Worm (Caenorhabditis elegans): ENCODE results near the gene R10E4.3.

Gene R10E4.3

ce11 chrIII:4287379-4287778 is at the start of gene R10E4.3:
TSS of gene R10E4.3 (minus strand) at chrIII:4287479.
- no peak for TF ChIP-seq ceh-39 (tag; optimal IDR thresholded peaks at IDR 0.05)
- TF ChIP-seq mab-5 (tag; optimal IDR thresholded peaks at IDR 0.05) = no peak
- TF ChIP-seq M03D4.4 (tag; optimal IDR thresholded peaks at IDR 0.05) = no peak
- TF ChIP-seq ces-1 (GFP tag; optimal IDR thresholded peaks at IDR 0.05) = no peak
- no peak for TF ChIP-seq sem-2 (GFP tag; optimal IDR thresholded peaks at IDR 0.05)
- TF ChIP-seq lin-13 (tag; optimal IDR thresholded peaks at IDR 0.05) = no peak
- TF ChIP-seq unc-120 (tag; optimal IDR thresholded peaks at IDR 0.05; ENCODE audit: poor library complexity, severe bottlenecking) = no peak
- TF ChIP-seq unc-39 (tag; optimal IDR thresholded peaks at IDR 0.05) = no peak
- no peak for TF ChIP-seq ceh-83 (GFP tag; optimal IDR thresholded peaks at IDR 0.05)

- TF ChIP-seq lin-32 (GFP tag; optimal IDR thresholded peaks at IDR 0.05) (no peak), ceh-43 (GFP tag; optimal IDR thresholded peaks at IDR 0.05) (no peak), zip-8 (tag; optimal IDR thresholded peaks at IDR 0.05) (no peak), drap-1 (GFP tag; optimal IDR thresholded peaks at IDR 0.05) (no peak), elt-3 (tag; optimal IDR thresholded peaks at IDR 0.05) (no peak)
These were observed 48.3 kb upstream of the R10E4.3 start for ce11 chrIII:4335614-4336013.

ce11 chrIII:4332543-4333042 is 45.3 kb upstream of the R10E4.3 start, which contains the start of gene cdk-12:
TSS of gene cdk-12 (plus strand) at chrIII:4332992.
- TF ChIP-seq mep-1 (tag; optimal IDR thresholded peaks at IDR 0.05) (peak; percentile 76), sptf-1 (tag; optimal IDR thresholded peaks at IDR 0.05) (peak; percentile 46), lsy-2 (tag; optimal IDR thresholded peaks at IDR 0.05) (peak; percentile 13), mab-5 (tag; optimal IDR thresholded peaks at IDR 0.05) (no peak), ces-1 (GFP tag; optimal IDR thresholded peaks at IDR 0.05) (peak; percentile 40)

- TF ChIP-seq nhr-76 (tag; optimal IDR thresholded peaks at IDR 0.05) (no peak), ces-1 (GFP tag; optimal IDR thresholded peaks at IDR 0.05) (no peak), hlh-1 (tag; optimal IDR thresholded peaks at IDR 0.05) (no peak), mep-1 (tag; optimal IDR thresholded peaks at IDR 0.05) (no peak), sptf-1 (tag; optimal IDR thresholded peaks at IDR 0.05) (no peak), drap-1 (GFP tag; optimal IDR thresholded peaks at IDR 0.05) (no peak), mab-5 (tag; optimal IDR thresholded peaks at IDR 0.05) (no peak), nhr-237 (tag; optimal IDR thresholded peaks at IDR 0.05) (no peak), unc-62 (GFP tag; optimal IDR thresholded peaks at IDR 0.05) (no peak), cnd-1 (tag; optimal IDR thresholded peaks at IDR 0.05) (no peak), ham-2 (GFP tag; optimal IDR thresholded peaks at IDR 0.05) (no peak)
These were observed 43.7 kb upstream of the R10E4.3 start, which contains the start of gene gly-6 for ce11 chrIII:4330984-4331383. TSS of gene gly-6 (minus strand) at chrIII:4331228.

- TF ChIP-seq elt-3 (tag; optimal IDR thresholded peaks at IDR 0.05) (peak; percentile 19), pha-4 (tag; optimal IDR thresholded peaks at IDR 0.05) (no peak)
These were observed 41.1 kb upstream of the R10E4.3 start for ce11 chrIII:4328208-4328987.

- TF ChIP-seq unc-120 (tag; optimal IDR thresholded peaks at IDR 0.05; ENCODE audit: poor library complexity, severe bottlenecking) (no peak), ham-2 (GFP tag; optimal IDR thresholded peaks at IDR 0.05) (no peak), nhr-2 (tag; optimal IDR thresholded peaks at IDR 0.05) (no peak), elt-1 (tag; optimal IDR thresholded peaks at IDR 0.05; ENCODE audit: borderline replicate concordance, insufficient read depth) (no peak), mab-5 (tag; optimal IDR thresholded peaks at IDR 0.05) (no peak), lin-32 (GFP tag; optimal IDR thresholded peaks at IDR 0.05) (no peak), ceh-83 (GFP tag; optimal IDR thresholded peaks at IDR 0.05) (no peak), ces-1 (GFP tag; optimal IDR thresholded peaks at IDR 0.05) (no peak), snpc-4 (tag; optimal IDR thresholded peaks at IDR 0.05) (no peak), tbx-8 (GFP tag; optimal IDR thresholded peaks at IDR 0.05) (no peak), unc-39 (tag; optimal IDR thresholded peaks at IDR 0.05) (no peak), unc-62 (GFP tag; optimal IDR thresholded peaks at IDR 0.05) (no peak), bed-3 (GFP tag; optimal IDR thresholded peaks at IDR 0.05) (no peak), elt-3 (tag; optimal IDR thresholded peaks at IDR 0.05) (no peak), M03D4.4 (tag; optimal IDR thresholded peaks at IDR 0.05) (no peak), blmp-1 (tag; optimal IDR thresholded peaks at IDR 0.05) (no peak), ztf-11 (tag; optimal IDR thresholded peaks at IDR 0.05) (no peak), zip-8 (tag; optimal IDR thresholded peaks at IDR 0.05) (no peak), ceh-43 (GFP tag; optimal IDR thresholded peaks at IDR 0.05) (no peak)
These were observed 36.6 kb upstream of the R10E4.3 start, which contains the start of gene H38K22.9 for ce11 chrIII:4323859-4324258. TSS of gene H38K22.9 (plus strand) at chrIII:4324159.

Data from whole organism, mixed stage, embryonic.